Worm (Caenorhabditis elegans) whole organism, L1 larva: Measurements from ENCODE around the gene C14F11.7.
A peak's percentile ranks its signal among the peaks of the same experiment; 100 is the strongest.

Experiments
- C16A3.4 ChIP-seq: fragments of 150-350 bp; optimal IDR thresholded peaks from 2 replicates; lab custom pipeline; 2014; ENCODE audit warnings: missing biosample characterization, missing genetic modification characterization
- C34B4.2 ChIP-seq: sonication (generic microtip); optimal IDR thresholded peaks from 2 replicates; lab custom pipeline; 2017; ENCODE audit warnings: mild to moderate bottlenecking, missing genetic modification characterization, missing compliant biosample characterization
- F16B12.6 ChIP-seq: fragments of 150-350 bp; optimal IDR thresholded peaks from 2 replicates; lab custom pipeline; 2014; ENCODE audit warnings: missing biosample characterization, missing genetic modification characterization
- Y116A8C.19 ChIP-seq: sonication (generic microtip); optimal IDR thresholded peaks from 2 replicates; lab custom pipeline; 2016; ENCODE audit warnings: missing compliant biosample characterization, missing genetic modification characterization, borderline replicate concordance
- aha-1 ChIP-seq: fragments of 150-350 bp; optimal IDR thresholded peaks from 2 replicates; lab custom pipeline; 2014; ENCODE audit warnings: missing biosample characterization, missing genetic modification characterization
- ceh-63 ChIP-seq: fragments of 200-800 bp; sonication (Bioruptor generic); optimal IDR thresholded peaks from 2 replicates; lab custom pipeline; 2018; ENCODE audit warnings: mild to moderate bottlenecking, missing genetic modification characterization, missing compliant biosample characterization
- ceh-8 ChIP-seq: fragments of 200-800 bp; sonication (Bioruptor generic); optimal IDR thresholded peaks from 2 replicates; lab custom pipeline; 2018; ENCODE audit warnings: mild to moderate bottlenecking, missing genetic modification characterization, moderate library complexity, missing compliant biosample characterization
- ceh-82 ChIP-seq, 3 experiments: fragments of 150-350 bp in 1 of 3; sonication (generic microtip) in 2 of 3; optimal IDR thresholded peaks; 2 replicates each; lab custom pipeline; 2014 to 2017; ENCODE audit warnings: missing biosample characterization in 3 of 3, missing genetic modification characterization in 3 of 3
- ceh-88 ChIP-seq: fragments of 200-800 bp; sonication (Bioruptor generic); IDR thresholded peaks from 2 replicates; pipeline ENCODE4 v1.3.6; 2022; ENCODE audit warnings: missing genetic modification characterization, missing compliant biosample characterization
- ceh-90 ChIP-seq: sonication (generic microtip); optimal IDR thresholded peaks from 2 replicates; lab custom pipeline; 2016; ENCODE audit warnings: missing genetic modification characterization, missing compliant biosample characterization
- ces-1 ChIP-seq: fragments of 150-350 bp; optimal IDR thresholded peaks from 2 replicates; lab custom pipeline; 2014; ENCODE audit warnings: missing biosample characterization, missing genetic modification reagents, missing genetic modification characterization
- dpl-1 ChIP-seq, 3 experiments: fragments of 150-350 bp in 2 of 3; sonication (generic microtip) in 1 of 3; optimal IDR thresholded peaks; 2 replicates each; lab custom pipeline; 2014 to 2017; ENCODE audit warnings: missing biosample characterization in 3 of 3, missing genetic modification characterization in 3 of 3, missing genetic modification reagents in 3 of 3
- dsc-1 ChIP-seq: sonication (generic microtip); optimal IDR thresholded peaks from 2 replicates; lab custom pipeline; 2016; ENCODE audit warnings: mild to moderate bottlenecking, missing genetic modification characterization, missing compliant biosample characterization
- efl-1 ChIP-seq, 4 experiments: fragments of 150-350 bp; optimal IDR thresholded peaks in 3 of 4; peaks in 1 of 4; 1 replicate in 1 of 4; 2 replicates in 3 of 4; lab custom pipeline; 2014; ENCODE audit warnings: missing biosample characterization in 2 of 4, missing genetic modification characterization in 2 of 4, missing genetic modification reagents in 2 of 4
- efl-3 ChIP-seq: fragments of 200-800 bp; sonication (Bioruptor generic); optimal IDR thresholded peaks from 2 replicates; lab custom pipeline; 2018; ENCODE audit warnings: mild to moderate bottlenecking, missing genetic modification characterization, missing compliant biosample characterization
- egl-13 ChIP-seq: sonication (generic microtip); optimal IDR thresholded peaks from 2 replicates; lab custom pipeline; 2016; ENCODE audit warnings: missing genotype, missing genetic modification reagents, missing genetic modification characterization, missing compliant biosample characterization
- egl-27 ChIP-seq, 2 experiments: fragments of 150-350 bp in 1 of 2; sonication (generic microtip); optimal IDR thresholded peaks; 3 replicates each; lab custom pipeline; 2017 to 2018; ENCODE audit warnings: missing biosample characterization in 2 of 2, missing genetic modification characterization in 2 of 2, missing genetic modification reagents in 2 of 2
- ets-5 ChIP-seq: fragments of 200-800 bp; sonication (Bioruptor generic); IDR thresholded peaks from 2 replicates; pipeline ENCODE4 v1.3.6; 2022; ENCODE audit warnings: missing genetic modification characterization, missing compliant biosample characterization
- fkh-10 ChIP-seq: sonication (generic microtip); optimal IDR thresholded peaks from 2 replicates; lab custom pipeline; 2017; ENCODE audit warnings: missing biosample characterization, missing genetic modification reagents, missing genetic modification characterization
- fkh-8 ChIP-seq: sonication (generic microtip); optimal IDR thresholded peaks from 2 replicates; lab custom pipeline; 2016; ENCODE audit warnings: mild to moderate bottlenecking, missing genetic modification characterization, missing compliant biosample characterization
- fos-1 ChIP-seq: fragments of 150-350 bp; optimal IDR thresholded peaks from 2 replicates; lab custom pipeline; 2014; ENCODE audit warnings: missing biosample characterization, missing genetic modification characterization
- isw-1 ChIP-seq: fragments of 200-800 bp; sonication (Bioruptor generic); IDR thresholded peaks from 2 replicates; pipeline ENCODE4 v1.3.6; 2022; ENCODE audit warnings: missing genetic modification characterization, missing compliant biosample characterization
- jun-1 ChIP-seq: fragments of 150-350 bp; optimal IDR thresholded peaks from 2 replicates; lab custom pipeline; 2014; ENCODE audit warnings: missing biosample characterization, missing genetic modification reagents, missing genetic modification characterization
- lin-13 ChIP-seq: fragments of 150-350 bp; optimal IDR thresholded peaks from 2 replicates; lab custom pipeline; 2014; ENCODE audit warnings: missing biosample characterization, missing genetic modification reagents, missing genetic modification characterization
- lin-14 ChIP-seq: fragments of 200-800 bp; sonication (Bioruptor generic); optimal IDR thresholded peaks from 2 replicates; lab custom pipeline; 2018; ENCODE audit warnings: mild to moderate bottlenecking, missing genetic modification characterization, moderate library complexity, missing compliant biosample characterization
- lin-35 ChIP-seq, 2 experiments: fragments of 150-350 bp; optimal IDR thresholded peaks; 2 replicates each; lab custom pipeline; 2014; ENCODE audit warnings: missing biosample characterization in 2 of 2, missing genetic modification characterization in 2 of 2, missing genetic modification reagents in 2 of 2
- lin-39 ChIP-seq: fragments of 150-350 bp; optimal IDR thresholded peaks from 2 replicates; lab custom pipeline; 2014; ENCODE audit warnings: missing biosample characterization, missing genetic modification reagents, missing genetic modification characterization
- lsy-2 ChIP-seq, 2 experiments: fragments of 150-350 bp; optimal IDR thresholded peaks; 2 replicates each; lab custom pipeline; 2014; ENCODE audit warnings: missing biosample characterization in 2 of 2, missing genetic modification characterization in 2 of 2
- mab-9 ChIP-seq: fragments of 200-800 bp; sonication (Bioruptor generic); IDR thresholded peaks from 2 replicates; pipeline ENCODE4 v1.3.6; 2022; ENCODE audit warnings: missing genetic modification reagents, missing genetic modification characterization, missing compliant biosample characterization
- nhr-11 ChIP-seq: fragments of 150-350 bp; optimal IDR thresholded peaks from 2 replicates; lab custom pipeline; 2014; ENCODE audit warnings: missing biosample characterization, missing genetic modification characterization
- nhr-19 ChIP-seq: fragments of 200-800 bp; sonication (Bioruptor generic); conservative IDR thresholded peaks from 2 replicates; pipeline ENCODE4 v1.3.6; 2022; ENCODE audit warnings: missing genetic modification characterization, missing compliant biosample characterization
- nhr-71 ChIP-seq: sonication (generic microtip); optimal IDR thresholded peaks from 2 replicates; lab custom pipeline; 2016; ENCODE audit warnings: mild to moderate bottlenecking, missing genetic modification characterization, moderate library complexity, missing compliant biosample characterization
- nhr-84 ChIP-seq: sonication (generic microtip); optimal IDR thresholded peaks from 2 replicates; lab custom pipeline; 2017; ENCODE audit warnings: missing biosample characterization, missing genetic modification characterization
- snu-23 ChIP-seq: sonication (generic microtip); optimal IDR thresholded peaks from 2 replicates; lab custom pipeline; 2016; ENCODE audit warnings: missing genetic modification characterization, missing compliant biosample characterization
- sptf-1 ChIP-seq: fragments of 150-350 bp; optimal IDR thresholded peaks from 2 replicates; lab custom pipeline; 2014; ENCODE audit warnings: missing biosample characterization, missing genetic modification characterization
- swsn-7 ChIP-seq: sonication (generic microtip); optimal IDR thresholded peaks from 2 replicates; lab custom pipeline; 2016; ENCODE audit warnings: missing genetic modification characterization, missing compliant biosample characterization
- tbx-2 ChIP-seq: sonication (generic microtip); optimal IDR thresholded peaks from 2 replicates; lab custom pipeline; 2016; ENCODE audit warnings: missing genetic modification characterization, missing compliant biosample characterization
- tlp-1 ChIP-seq: fragments of 150-350 bp; optimal IDR thresholded peaks from 2 replicates; lab custom pipeline; 2014; ENCODE audit warnings: missing biosample characterization, missing genetic modification characterization
- unc-130 ChIP-seq: fragments of 150-350 bp; optimal IDR thresholded peaks from 2 replicates; lab custom pipeline; 2017; ENCODE audit warnings: missing biosample characterization, missing genetic modification characterization, inconsistent platforms
- unc-30 ChIP-seq: sonication (generic microtip); optimal IDR thresholded peaks from 2 replicates; lab custom pipeline; 2017; ENCODE audit warnings: missing biosample characterization, missing genetic modification characterization
- unc-62 ChIP-seq: fragments of 150-350 bp; optimal IDR thresholded peaks from 2 replicates; lab custom pipeline; 2014; ENCODE audit warnings: missing biosample characterization, missing genetic modification reagents, missing genetic modification characterization
- unc-86 ChIP-seq: sonication (generic microtip); optimal IDR thresholded peaks from 2 replicates; lab custom pipeline; 2016; ENCODE audit warnings: missing genetic modification characterization, missing compliant biosample characterization
- vab-15 ChIP-seq: sonication (generic microtip); optimal IDR thresholded peaks from 2 replicates; lab custom pipeline; 2017; ENCODE audit warnings: missing genotype, mild to moderate bottlenecking, missing genetic modification characterization, missing compliant biosample characterization
- xbp-1 ChIP-seq: sonication (generic microtip); optimal IDR thresholded peaks from 2 replicates; lab custom pipeline; 2016; ENCODE audit warnings: missing genetic modification characterization, missing compliant biosample characterization
- zag-1 ChIP-seq: fragments of 150-350 bp; optimal IDR thresholded peaks from 2 replicates; lab custom pipeline; 2014; ENCODE audit warnings: missing biosample characterization, missing genetic modification characterization
- zip-4 ChIP-seq: fragments of 200-800 bp; sonication (Bioruptor generic); optimal IDR thresholded peaks from 2 replicates; lab custom pipeline; 2018; ENCODE audit warnings: mild to moderate bottlenecking, missing genetic modification characterization, moderate library complexity, missing compliant biosample characterization

C14F11.7 gene

DNA sequence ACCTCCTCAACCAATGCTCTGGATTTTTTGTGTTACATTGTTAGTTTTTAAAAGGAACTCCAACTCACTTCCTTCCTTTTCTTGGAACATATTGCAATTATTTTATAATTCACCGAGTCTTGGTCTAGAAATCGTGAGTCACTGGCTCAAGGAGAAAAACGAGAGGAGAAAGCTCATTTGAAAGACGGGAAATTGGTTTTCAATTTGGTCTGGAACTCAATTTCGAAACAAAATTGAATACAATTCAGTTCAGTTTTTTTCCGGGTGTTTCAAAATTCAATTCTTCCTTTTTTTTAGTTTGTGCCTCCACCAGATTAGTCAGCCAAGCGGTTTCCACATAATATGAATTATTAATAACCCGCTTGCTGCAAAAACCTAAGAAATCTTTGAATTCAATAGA lies 39.5 kb upstream of the C14F11.7 start:
- TF ChIP-seq C16A3.4 (tag; lab: Kevin White, UChicago) (no peak), Y116A8C.19 (tag; lab: Kevin White, UChicago) (no peak), lsy-2 (tag; optimal IDR thresholded peaks at IDR 0.05; lab: Kevin White, UChicago) (peak in 1 of 2 experiments; percentile 0), sptf-1 (no peak), egl-13 (tag; lab: Kevin White, UChicago) (no peak), ceh-63 (no peak), mab-9 (GFP tag; lab: Robert Waterston, UW) (no peak), zip-4 (no peak), swsn-7 (tag; lab: Kevin White, UChicago) (no peak), unc-62 (GFP tag; lab: Kevin White, UChicago) (no peak), vab-15 (no peak), xbp-1 (tag; lab: Kevin White, UChicago) (no peak), zag-1 (tag; lab: Kevin White, UChicago) (peak; percentile 42), lin-13 (GFP tag; lab: Kevin White, UChicago) (no peak), ceh-8 (GFP tag; lab: Kevin White, UChicago) (no peak), lin-35 (GFP tag; optimal IDR thresholded peaks at IDR 0.05; lab: Kevin White, UChicago) (no peak), tlp-1 (tag; lab: Kevin White, UChicago) (no peak), ets-5 (GFP tag; lab: Robert Waterston, UW) (no peak), aha-1 (tag; lab: Kevin White, UChicago) (no peak), fos-1 (tag; lab: Kevin White, UChicago) (no peak), tbx-2 (tag; lab: Kevin White, UChicago) (peak; percentile 35), lin-39 (tag; lab: Kevin White, UChicago) (no peak), nhr-84 (tag; lab: Kevin White, UChicago) (no peak), ces-1 (GFP tag; lab: Kevin White, UChicago) (peak; percentile 47), fkh-8 (peak; percentile 25), dsc-1 (tag; lab: Kevin White, UChicago) (no peak), unc-86 (tag; lab: Kevin White, UChicago) (no peak), efl-1 (optimal IDR thresholded peaks at IDR 0.05; lab: Kevin White, UChicago) (no peak), efl-1 (GFP tag; optimal IDR thresholded peaks at IDR 0.05 in 1 of 2; lab: Kevin White, UChicago) (no peak), C34B4.2 (tag; lab: Kevin White, UChicago) (no peak), jun-1 (tag; lab: Kevin White, UChicago) (no peak), isw-1 (GFP tag; lab: Robert Waterston, UW) (no peak), nhr-19 (GFP tag; lab: Robert Waterston, UW) (no peak), lin-14 (peak; percentile 57), ceh-90 (tag; lab: Kevin White, UChicago) (no peak), nhr-71 (tag; lab: Kevin White, UChicago) (no peak), dpl-1 (GFP tag; optimal IDR thresholded peaks at IDR 0.05; lab: Kevin White, UChicago) (no peak), ceh-88 (no peak), snu-23 (no peak), ceh-82 (tag; optimal IDR thresholded peaks at IDR 0.05; lab: Kevin White, UChicago) (no peak), egl-27 (tag; optimal IDR thresholded peaks at IDR 0.05; lab: Kevin White, UChicago) (no peak), fkh-10 (GFP tag; lab: Kevin White, UChicago) (peak; percentile 11), unc-130 (tag; lab: Kevin White, UChicago) (no peak), efl-3 (GFP tag; lab: Kevin White, UChicago) (no peak), F16B12.6 (tag; lab: Kevin White, UChicago) (no peak), nhr-11 (tag; lab: Kevin White, UChicago) (no peak), unc-30 (no peak)
